Fruit fly (Drosophila melanogaster): ENCODE measurements around the gene Spn77Bb.

DNA sequence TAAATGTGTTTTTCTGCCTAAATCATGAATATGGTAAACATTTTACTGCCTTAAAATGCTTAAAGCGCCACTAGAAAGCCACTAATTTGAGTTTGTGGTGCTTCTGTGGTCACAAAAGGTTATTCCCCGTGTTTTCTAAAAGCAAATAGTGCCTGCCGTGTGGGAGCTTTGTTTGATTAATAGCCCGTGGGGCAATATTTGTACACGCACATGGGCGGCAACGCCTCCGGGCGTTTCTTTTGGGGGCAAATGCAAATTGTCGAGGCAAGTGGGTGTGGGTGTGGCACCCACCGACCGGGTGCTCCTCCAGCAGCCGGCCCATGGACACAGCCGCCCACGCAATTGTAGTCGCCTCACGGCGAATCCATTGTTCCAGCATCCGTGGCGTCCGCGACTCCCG lies 44.9 kb upstream of the Spn77Bb start:
- no peak for TF ChIP-seq dsx (GFP tag; optimal IDR thresholded peaks at IDR 0.05; ENCODE audit: poor library complexity, severe bottlenecking)
- no peak for TF ChIP-seq CG16779 (tag; optimal IDR thresholded peaks at IDR 0.05)
- TF ChIP-seq CG31627 (GFP tag; optimal IDR thresholded peaks at IDR 0.05) = no peak
- no peak for TF ChIP-seq CG15336 (GFP tag; IDR thresholded peaks at IDR 0.05)
- no peak for TF ChIP-seq Ets96B (tag; optimal IDR thresholded peaks at IDR 0.05)
- no peak for TF ChIP-seq CG11762 (GFP tag; optimal IDR thresholded peaks at IDR 0.05; ENCODE audit: insufficient read depth)
- TF ChIP-seq CG32006 (GFP tag; optimal IDR thresholded peaks at IDR 0.05) = no peak
- TF ChIP-seq CG11294 (GFP tag; IDR thresholded peaks at IDR 0.05) = no peak
- TF ChIP-seq CG7368 (GFP tag; optimal IDR thresholded peaks at IDR 0.05) = no peak
- TF ChIP-seq cyc (GFP tag; optimal IDR thresholded peaks at IDR 0.05) = no peak
- TF ChIP-seq Lpt (GFP tag; optimal IDR thresholded peaks at IDR 0.05) = no peak
